Fruit fly (Drosophila melanogaster) whole organism, prepupa: ENCODE results near the gene SamDC.

Source experiments
- CG10669 ChIP-seq: fragments of 200-800 bp; sonication (Bioruptor generic); optimal IDR thresholded peaks from 3 replicates; lab custom pipeline; 2018; ENCODE audit warnings: missing biosample characterization, mild to moderate bottlenecking, missing genetic modification characterization, moderate library complexity
- CG6854 ChIP-seq: fragments of 200-800 bp; sonication (Bioruptor generic); optimal IDR thresholded peaks from 2 replicates; lab custom pipeline; 2017; ENCODE audit warnings: missing biosample characterization, mild to moderate bottlenecking, missing genetic modification characterization
- Hr39 ChIP-seq: fragments of 200-800 bp; sonication (Bioruptor generic); optimal IDR thresholded peaks from 2 replicates; lab custom pipeline; 2016; ENCODE audit warnings: missing biosample characterization, missing genetic modification characterization
- OdsH ChIP-seq: fragments of 200-800 bp; sonication (Bioruptor generic); optimal IDR thresholded peaks from 3 replicates; lab custom pipeline; 2016; ENCODE audit warnings: missing biosample characterization, missing genetic modification characterization
- Sox102F ChIP-seq: fragments of 200-800 bp; sonication (Bioruptor generic); optimal IDR thresholded peaks from 2 replicates; lab custom pipeline; 2016; ENCODE audit warnings: missing biosample characterization, mild to moderate bottlenecking, missing genetic modification characterization
- dac ChIP-seq: fragments of 200-800 bp; sonication (Bioruptor generic); optimal IDR thresholded peaks from 2 replicates; lab custom pipeline; 2017; ENCODE audit warnings: missing biosample characterization, mild to moderate bottlenecking, missing genetic modification characterization
- eg ChIP-seq: fragments of 200-800 bp; sonication (Bioruptor generic); IDR thresholded peaks from 3 replicates; pipeline ENCODE4 v1.3.6; 2022; ENCODE audit warnings: missing biosample characterization, missing genetic modification characterization
- fd85E ChIP-seq: fragments of 200-800 bp; sonication (Bioruptor generic); optimal IDR thresholded peaks from 3 replicates; lab custom pipeline; 2016; ENCODE audit warnings: missing biosample characterization, missing genetic modification characterization
- salr ChIP-seq, 2 experiments: fragments of 200-800 bp; sonication (Bioruptor generic); optimal IDR thresholded peaks; 3 replicates each; lab custom pipeline; 2016 to 2018; ENCODE audit warnings: missing biosample characterization in 2 of 2, missing genetic modification characterization in 2 of 2, mild to moderate bottlenecking in 1 of 2
- topi ChIP-seq: fragments of 200-800 bp; sonication (Bioruptor generic); optimal IDR thresholded peaks from 3 replicates; lab custom pipeline; 2016; ENCODE audit warnings: missing biosample characterization, missing genetic modification characterization
- vri ChIP-seq: fragments of 200-800 bp; sonication (Bioruptor generic); optimal IDR thresholded peaks from 3 replicates; lab custom pipeline; 2016; ENCODE audit warnings: missing biosample characterization, mild to moderate bottlenecking, missing genetic modification characterization

dm6 chr2L:10362408-10363067, 23.3 kb downstream of the SamDC start, which contains the start of the genes Cand1 and pim:
- TF ChIP-seq Hr39 (GFP tag; lab: Kevin White, UChicago) (no peak), Sox102F (GFP tag; lab: Kevin White, UChicago) (no peak), OdsH (GFP tag; lab: Kevin White, UChicago) (no peak), topi (GFP tag; lab: Kevin White, UChicago) (no peak), CG6854 (GFP tag; lab: Kevin White, UChicago) (no peak), vri (no peak), fd85E (no peak), eg (GFP tag; lab: Robert Waterston, UW) (no peak), CG10669 (no peak), dac (GFP tag; lab: Kevin White, UChicago) (no peak), salr (GFP tag; optimal IDR thresholded peaks at IDR 0.05; lab: Kevin White, UChicago) (no peak)
